Fruit fly (Drosophila melanogaster) whole organism: ENCODE results near the gene aub.

Source experiments
- Dll ChIP-seq: fragments of >200 bp; optimal IDR thresholded peaks from 2 replicates; lab custom pipeline; 2017
- EcR ChIP-seq, 2 experiments: fragments of >200 bp; optimal IDR thresholded peaks; 2 replicates each; lab custom pipeline; 2017; ENCODE audit warnings: missing biosample characterization in 2 of 2, missing genetic modification characterization in 2 of 2, missing genetic modification reagents in 2 of 2
- usp ChIP-seq: fragments of >200 bp; optimal IDR thresholded peaks from 2 replicates; lab custom pipeline; 2017; ENCODE audit warnings: missing biosample characterization, missing genetic modification characterization, mixed read lengths

DNA sequence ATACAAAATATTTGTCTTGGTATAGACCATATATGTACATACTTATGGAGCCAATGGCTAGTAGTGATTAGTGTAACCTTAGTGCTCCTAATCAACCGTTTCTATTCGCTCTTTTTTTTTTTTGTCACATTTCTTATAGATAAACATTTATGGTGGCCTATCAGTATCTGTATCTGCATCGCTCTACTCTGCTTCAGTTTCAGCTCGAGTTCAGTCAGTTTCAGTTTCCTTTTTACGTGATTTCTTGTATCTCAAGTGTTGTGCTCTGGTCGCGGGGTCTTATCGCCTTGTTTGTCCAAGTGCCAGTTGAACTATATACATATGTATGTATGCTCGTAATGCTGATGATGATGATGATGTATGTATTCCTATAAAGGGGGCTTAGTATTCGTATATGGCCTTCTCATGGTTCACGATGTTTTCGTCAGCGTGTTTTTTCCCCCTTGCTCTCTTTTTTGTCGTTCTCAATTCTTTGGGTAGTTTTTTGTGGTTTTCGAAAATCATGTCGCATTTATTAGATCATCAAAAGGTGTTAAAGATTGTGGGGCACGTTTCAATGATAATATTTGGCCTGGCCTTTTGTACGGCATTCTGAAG lies 38.4 kb upstream of the aub start:
- TF ChIP-seq usp (no peak), EcR (GFP tag; optimal IDR thresholded peaks at IDR 0.05; lab: Kevin White, UChicago) (no peak), Dll (lab: Kevin White, UChicago) (no peak)
